Fruit fly (Drosophila melanogaster): ENCODE data around the gene CG13698.

CG13698 gene

dm6 chr3L:18114038-18114926 is 8.3 kb upstream of the CG13698 start (continued):
- TF ChIP-seq CG1602 (GFP tag; optimal IDR thresholded peaks at IDR 0.05) (no peak), CG7745 (tag; optimal IDR thresholded peaks at IDR 0.05) (no peak), CG12071 (GFP tag; optimal IDR thresholded peaks at IDR 0.05) (peak; percentile 71), CG7928 (GFP tag; optimal IDR thresholded peaks at IDR 0.05) (no peak), CG2889 (GFP tag; IDR thresholded peaks at IDR 0.05) (no peak), CG33557 (GFP tag; optimal IDR thresholded peaks at IDR 0.05) (no peak), ato (GFP tag; IDR thresholded peaks at IDR 0.05; ENCODE audit: partially characterized antibody) (0 out of 2 replicates have a peak, but pooled peaks have one; percentile 33), CG4730 (GFP tag; IDR thresholded peaks at IDR 0.05) (peak; percentile 39; the same call in 1 of the 2 replicates), ap (GFP tag; IDR thresholded peaks at IDR 0.05) (peak; percentile 14; the same call in 1 of the 2 replicates), zen2 (GFP tag; IDR thresholded peaks at IDR 0.05; ENCODE audit: partially characterized antibody) (no peak), ken (GFP tag; IDR thresholded peaks at IDR 0.05) (0 out of 3 replicates have a peak, but pooled peaks have one; percentile 15), CG6654 (GFP tag; optimal IDR thresholded peaks at IDR 0.05) (no peak), fd3F (GFP tag; optimal IDR thresholded peaks at IDR 0.05) (peak; percentile 22), CG18262 (tag; optimal IDR thresholded peaks at IDR 0.05) (peak; percentile 70), CG14014 (GFP tag; IDR thresholded peaks at IDR 0.05) (peak; percentile 58; the same call in 1 of the 2 replicates), CG6813 (GFP tag; optimal IDR thresholded peaks at IDR 0.05) (peak; percentile 41), zfh2 (GFP tag; optimal IDR thresholded peaks at IDR 0.05) (no peak), CG15601 (tag; optimal IDR thresholded peaks at IDR 0.05) (no peak), schlank (tag; optimal IDR thresholded peaks at IDR 0.05) (no peak), gsb-n (tag; optimal IDR thresholded peaks at IDR 0.05) (peak; percentile 35), otp (GFP tag; IDR thresholded peaks at IDR 0.05) (no peak), fu2 (GFP tag; optimal IDR thresholded peaks at IDR 0.05) (no peak), dati (GFP tag; IDR thresholded peaks at IDR 0.05) (no peak), bbx (GFP tag; IDR thresholded peaks at IDR 0.05; ENCODE audit: partially characterized antibody) (peak; percentile 27; the same call in 1 of the 2 replicates), dmrt99B (tag; optimal IDR thresholded peaks at IDR 0.05) (peak; percentile 77), rib (GFP tag; IDR thresholded peaks at IDR 0.05) (peak; percentile 47; the same call in 1 of the 2 replicates), MTF-1 (GFP tag; optimal IDR thresholded peaks at IDR 0.05; ENCODE audit: borderline replicate concordance) (peak; percentile 55), lov (optimal IDR thresholded peaks at IDR 0.05) (no peak), lov (GFP tag; IDR thresholded peaks at IDR 0.05) (peak; percentile 65; the same call in 1 of the 3 replicates), maf-S (GFP tag; optimal IDR thresholded peaks at IDR 0.05) (peak; percentile 0), bigmax (GFP tag; optimal IDR thresholded peaks at IDR 0.05) (no peak), CG11456 (GFP tag; IDR thresholded peaks at IDR 0.05) (no peak), Atf-2 (GFP tag; optimal IDR thresholded peaks at IDR 0.05) (no peak), Lhr (GFP tag; optimal IDR thresholded peaks at IDR 0.05) (peak; percentile 8), btn (GFP tag; optimal IDR thresholded peaks at IDR 0.05) (peak; percentile 64), CG10654 (GFP tag; optimal IDR thresholded peaks at IDR 0.05) (peak; percentile 21), CG1647 (GFP tag; optimal IDR thresholded peaks at IDR 0.05) (no peak), Atf3 (GFP tag; optimal IDR thresholded peaks at IDR 0.05) (no peak), ranshi (GFP tag; IDR thresholded peaks at IDR 0.05) (peak; percentile 9; the same call in 1 of the 2 replicates), Neu2 (GFP tag; optimal IDR thresholded peaks at IDR 0.05; ENCODE audit: borderline replicate concordance) (no peak), sqz (GFP tag; optimal IDR thresholded peaks at IDR 0.05) (peak; percentile 1), CoRest (tag; optimal IDR thresholded peaks at IDR 0.05) (peak; percentile 64), toy (GFP tag; IDR thresholded peaks at IDR 0.05) (peak; percentile 41; the same call in 1 of the 2 replicates), CG7556 (GFP tag; optimal IDR thresholded peaks at IDR 0.05) (peak; percentile 66), mirr (GFP tag; optimal IDR thresholded peaks at IDR 0.05) (peak; percentile 31), Drgx (GFP tag; IDR thresholded peaks at IDR 0.05) (peak; percentile 13; the same call in 1 of the 2 replicates), zfh1 (GFP tag; IDR thresholded peaks at IDR 0.05) (peak; percentile 45; the same call in 1 of the 3 replicates), insv (GFP tag; optimal IDR thresholded peaks at IDR 0.05) (no peak)
